Worm (Caenorhabditis elegans): Measurements from ENCODE around the gene ZK1055.7.

ZK1055.7 gene

ce11 chrV:6614152-6614734 lies 9.1 kb upstream of the ZK1055.7 start, which contains the start of gene cpr-4 (continued):
- TF ChIP-seq pqm-1 (tag; optimal IDR thresholded peaks at IDR 0.05) (peak; percentile 94), mef-2 (tag; optimal IDR thresholded peaks at IDR 0.05) (no peak), nhr-237 (tag; optimal IDR thresholded peaks at IDR 0.05) (no peak), sox-4 (tag; optimal IDR thresholded peaks at IDR 0.05) (no peak), lir-3 (tag; optimal IDR thresholded peaks at IDR 0.05; ENCODE audit: poor library complexity) (no peak), nhr-20 (tag; optimal IDR thresholded peaks at IDR 0.05) (peak; percentile 39), hpl-2 (GFP tag; optimal IDR thresholded peaks at IDR 0.05) (no peak), unc-62 (GFP tag; optimal IDR thresholded peaks at IDR 0.05) (no peak), sptf-1 (tag; optimal IDR thresholded peaks at IDR 0.05) (no peak), ztf-11 (tag; optimal IDR thresholded peaks at IDR 0.05) (no peak), pax-3 (tag; optimal IDR thresholded peaks at IDR 0.05) (no peak), fkh-8 (tag; optimal IDR thresholded peaks at IDR 0.05) (no peak), lin-13 (GFP tag; optimal IDR thresholded peaks at IDR 0.05) (no peak), nhr-77 (tag; optimal IDR thresholded peaks at IDR 0.05) (no peak), unc-98 (GFP tag; IDR thresholded peaks at IDR 0.05) (no peak), mdl-1 (tag; optimal IDR thresholded peaks at IDR 0.05) (peak in 1 of 2 experiments; percentile 66), nhr-19 (GFP tag; conservative IDR thresholded peaks at IDR 0.05) (no peak), swsn-7 (tag; optimal IDR thresholded peaks at IDR 0.05) (no peak), ets-5 (GFP tag; IDR thresholded peaks at IDR 0.05) (no peak), mab-9 (GFP tag; IDR thresholded peaks at IDR 0.05) (no peak), skn-1 (tag; optimal IDR thresholded peaks at IDR 0.05) (peak; percentile 10), nhr-90 (tag; optimal IDR thresholded peaks at IDR 0.05; ENCODE audit: poor library complexity) (peak; percentile 48), rnt-1 (tag; optimal IDR thresholded peaks at IDR 0.05) (no peak), tlp-1 (tag; optimal IDR thresholded peaks at IDR 0.05) (peak; percentile 34), snpc-4 (tag; optimal IDR thresholded peaks at IDR 0.05) (no peak), nhr-76 (tag; optimal IDR thresholded peaks at IDR 0.05) (no peak), ces-1 (GFP tag; optimal IDR thresholded peaks at IDR 0.05) (no peak), ceh-82 (tag; optimal IDR thresholded peaks at IDR 0.05) (no peak), Y116A8C.19 (tag; optimal IDR thresholded peaks at IDR 0.05; ENCODE audit: borderline replicate concordance) (no peak), aly-2 (tag; optimal IDR thresholded peaks at IDR 0.05) (no peak), ceh-8 (GFP tag; optimal IDR thresholded peaks at IDR 0.05) (no peak), fkh-10 (GFP tag; optimal IDR thresholded peaks at IDR 0.05) (no peak), nhr-85 (tag) (no peak), blmp-1 (tag; optimal IDR thresholded peaks at IDR 0.05) (no peak), dsc-1 (tag; optimal IDR thresholded peaks at IDR 0.05) (no peak), efl-1 (optimal IDR thresholded peaks at IDR 0.05) (no peak), efl-1 (GFP tag; optimal IDR thresholded peaks at IDR 0.05 in 1 of 2) (peak in 1 of 2 experiments; percentile 82), nhr-11 (tag; optimal IDR thresholded peaks at IDR 0.05) (no peak), C34B4.2 (tag; optimal IDR thresholded peaks at IDR 0.05) (no peak), lin-14 (GFP tag; optimal IDR thresholded peaks at IDR 0.05) (no peak), fos-1 (tag; optimal IDR thresholded peaks at IDR 0.05) (no peak), zag-1 (tag; optimal IDR thresholded peaks at IDR 0.05) (no peak), unc-30 (tag; optimal IDR thresholded peaks at IDR 0.05) (no peak), nhr-47 (tag; optimal IDR thresholded peaks at IDR 0.05) (no peak), nhr-28 (tag; optimal IDR thresholded peaks at IDR 0.05) (no peak), alr-1 (tag; optimal IDR thresholded peaks at IDR 0.05; ENCODE audit: borderline replicate concordance) (no peak)
